Fruit fly (Drosophila melanogaster) whole organism, wandering third instar larva: ENCODE results near the gene Acp95EF.

Experiments used
- Abd-B ChIP-seq: fragments of >200 bp; optimal IDR thresholded peaks from 2 replicates; lab custom pipeline; 2017; ENCODE audit warnings: missing biosample characterization, missing genetic modification characterization
- CG32264 ChIP-seq: fragments of 200-800 bp; sonication (Bioruptor generic); optimal IDR thresholded peaks from 2 replicates; lab custom pipeline; 2016; ENCODE audit warnings: missing biosample characterization, missing genetic modification characterization
- CG9705 ChIP-seq: fragments of 200-800 bp; sonication (Bioruptor generic); optimal IDR thresholded peaks from 2 replicates; lab custom pipeline; 2018; ENCODE audit warnings: missing biosample characterization, mild to moderate bottlenecking, missing genetic modification characterization
- CrebA ChIP-seq: fragments of 200-800 bp; sonication (Bioruptor generic); optimal IDR thresholded peaks from 2 replicates; lab custom pipeline; 2016; ENCODE audit warnings: missing biosample characterization, mild to moderate bottlenecking, missing genetic modification characterization, borderline replicate concordance
- Dfd ChIP-seq: fragments of >200 bp; optimal IDR thresholded peaks from 2 replicates; lab custom pipeline; 2017; ENCODE audit warnings: missing biosample characterization, missing genetic modification characterization
- Dif ChIP-seq: fragments of 200-275, 200-300 bp; sonication (Bioruptor generic); optimal IDR thresholded peaks from 2 replicates; lab custom pipeline; 2018; ENCODE audit warnings: missing biosample characterization, missing genetic modification characterization; ENCODE audit not compliant: partially characterized antibody
- GATAd ChIP-seq: sonication (Bioruptor generic); optimal IDR thresholded peaks from 2 replicates; lab custom pipeline; 2016; ENCODE audit warnings: missing biosample characterization, missing genetic modification characterization
- HLH106 ChIP-seq: fragments of 200-800 bp; optimal IDR thresholded peaks from 3 replicates; lab custom pipeline; 2019; ENCODE audit warnings: missing biosample characterization, mild to moderate bottlenecking, missing genetic modification characterization, moderate library complexity
- Hnf4 ChIP-seq: fragments of 200-800 bp; sonication (Bioruptor generic); optimal IDR thresholded peaks from 2 replicates; lab custom pipeline; 2016; ENCODE audit warnings: missing biosample characterization, mild to moderate bottlenecking, missing genetic modification characterization
- Hr78 ChIP-seq: fragments of >200 bp; optimal IDR thresholded peaks from 2 replicates; lab custom pipeline; 2017; ENCODE audit warnings: missing biosample characterization, missing genetic modification characterization
- Hr83 ChIP-seq: fragments of 200-300 bp; sonication (Bioruptor generic); optimal IDR thresholded peaks from 2 replicates; lab custom pipeline; 2016; ENCODE audit warnings: missing biosample characterization, mild to moderate bottlenecking, missing genetic modification characterization, moderate library complexity; ENCODE audit not compliant: poor library complexity, severe bottlenecking
- Jra ChIP-seq: sonication (Bioruptor generic); optimal IDR thresholded peaks from 2 replicates; lab custom pipeline; 2016; ENCODE audit warnings: missing biosample characterization, missing genetic modification characterization
- Mio ChIP-seq: sonication (Bioruptor generic); optimal IDR thresholded peaks from 2 replicates; lab custom pipeline; 2016; ENCODE audit warnings: missing biosample characterization, missing genetic modification characterization
- Myc ChIP-seq: fragments of >200 bp; optimal IDR thresholded peaks from 2 replicates; lab custom pipeline; 2017
- N ChIP-seq: fragments of >200 bp; optimal IDR thresholded peaks from 2 replicates; lab custom pipeline; 2018; ENCODE audit warnings: missing biosample characterization, missing external identifiers, missing genetic modification characterization
- OdsH ChIP-seq: fragments of 200-800 bp; sonication (Bioruptor generic); optimal IDR thresholded peaks from 2 replicates; lab custom pipeline; 2016; ENCODE audit warnings: missing biosample characterization, mild to moderate bottlenecking, missing genetic modification characterization
- Rel ChIP-seq, 2 experiments: fragments of 200-800 bp; sonication (Bioruptor generic) in 1 of 2; optimal IDR thresholded peaks; 2 replicates in 1 of 2; 3 replicates in 1 of 2; lab custom pipeline; 2016 to 2019; ENCODE audit warnings: mild to moderate bottlenecking in 2 of 2, missing biosample characterization in 2 of 2, missing genetic modification characterization in 2 of 2, moderate library complexity in 1 of 2
- Sp1 ChIP-seq: fragments of 200-800 bp; sonication (Bioruptor generic); optimal IDR thresholded peaks from 3 replicates; lab custom pipeline; 2019; ENCODE audit warnings: missing biosample characterization, mild to moderate bottlenecking, missing genetic modification characterization, moderate library complexity
- Vsx2 ChIP-seq: fragments of 200-300, 225-300 bp; sonication (Bioruptor generic); optimal IDR thresholded peaks from 2 replicates; lab custom pipeline; 2018; ENCODE audit warnings: missing biosample characterization, missing genetic modification characterization; ENCODE audit not compliant: partially characterized antibody
- br ChIP-seq: fragments of 200-800 bp; sonication (Bioruptor generic); optimal IDR thresholded peaks from 2 replicates; lab custom pipeline; 2016; ENCODE audit warnings: missing biosample characterization, missing genetic modification characterization
- brk ChIP-seq: fragments of 200-800 bp; sonication (Bioruptor generic); optimal IDR thresholded peaks from 2 replicates; lab custom pipeline; 2016; ENCODE audit warnings: missing biosample characterization, mild to moderate bottlenecking, missing genetic modification characterization
- dl ChIP-seq, 2 experiments: fragments of 175-275, 200-275 bp in 1 of 2; fragments of 200-275 bp in 1 of 2; sonication (Bioruptor generic); optimal IDR thresholded peaks; lab custom pipeline; 2018; ENCODE audit warnings: mild to moderate bottlenecking in 2 of 2, missing biosample characterization in 2 of 2, missing genetic modification characterization in 2 of 2, moderate library complexity in 2 of 2; ENCODE audit not compliant: partially characterized antibody in 2 of 2, insufficient read depth in 1 of 2
- dmrt93B ChIP-seq: fragments of 200-800 bp; sonication (Bioruptor generic); optimal IDR thresholded peaks from 2 replicates; lab custom pipeline; 2018; ENCODE audit warnings: missing biosample characterization, mild to moderate bottlenecking, missing genetic modification characterization
- dsf ChIP-seq: sonication (Bioruptor generic); optimal IDR thresholded peaks from 2 replicates; lab custom pipeline; 2016; ENCODE audit warnings: missing biosample characterization, missing genetic modification characterization, borderline replicate concordance
- ey ChIP-seq: fragments of 200-800 bp; sonication (Bioruptor generic); optimal IDR thresholded peaks from 2 replicates; lab custom pipeline; 2016; ENCODE audit warnings: missing biosample characterization, missing genetic modification characterization
- foxo ChIP-seq, 2 experiments: fragments of 200-800 bp; sonication (Bioruptor generic); optimal IDR thresholded peaks; 2 replicates in 1 of 2; 3 replicates in 1 of 2; lab custom pipeline; 2016 to 2017; ENCODE audit warnings: missing biosample characterization in 2 of 2, missing genetic modification characterization in 2 of 2
- fru ChIP-seq: fragments of 200-800 bp; sonication (Bioruptor generic); optimal IDR thresholded peaks from 3 replicates; lab custom pipeline; 2016; ENCODE audit warnings: missing biosample characterization, mild to moderate bottlenecking, missing genetic modification characterization
- h ChIP-seq: fragments of 200-800 bp; sonication (Bioruptor generic); optimal IDR thresholded peaks from 3 replicates; lab custom pipeline; 2016; ENCODE audit warnings: missing biosample characterization, mild to moderate bottlenecking, missing genetic modification characterization
- jim ChIP-seq: fragments of 175-275, 200-325 bp; sonication (Bioruptor generic); optimal IDR thresholded peaks from 2 replicates; lab custom pipeline; 2016; ENCODE audit warnings: missing biosample characterization, mild to moderate bottlenecking, missing genetic modification characterization
- lola ChIP-seq: fragments of >200 bp; optimal IDR thresholded peaks from 2 replicates; lab custom pipeline; 2017; ENCODE audit warnings: missing biosample characterization, missing genetic modification characterization
- pan ChIP-seq: fragments of >200 bp; optimal IDR thresholded peaks from 2 replicates; lab custom pipeline; 2017
- psq ChIP-seq: fragments of 200-800 bp; sonication (Bioruptor generic); optimal IDR thresholded peaks from 3 replicates; lab custom pipeline; 2017; ENCODE audit warnings: missing biosample characterization, mild to moderate bottlenecking, missing genetic modification characterization, moderate library complexity
- rgr ChIP-seq: fragments of 200-800 bp; sonication (Bioruptor generic); optimal IDR thresholded peaks from 3 replicates; lab custom pipeline; 2016; ENCODE audit warnings: missing biosample characterization, mild to moderate bottlenecking, missing genetic modification characterization
- sage ChIP-seq: fragments of 200-800 bp; sonication (Bioruptor generic); optimal IDR thresholded peaks from 2 replicates; lab custom pipeline; 2016; ENCODE audit warnings: missing biosample characterization, mild to moderate bottlenecking, missing genetic modification characterization
- sv ChIP-seq: fragments of 200-800 bp; sonication (Bioruptor generic); optimal IDR thresholded peaks from 3 replicates; lab custom pipeline; 2016; ENCODE audit warnings: missing biosample characterization, missing genetic modification characterization
- tai ChIP-seq: sonication (Bioruptor generic); optimal IDR thresholded peaks from 2 replicates; lab custom pipeline; 2016; ENCODE audit warnings: missing biosample characterization, missing genetic modification characterization
- usp ChIP-seq: fragments of >200 bp; optimal IDR thresholded peaks from 2 replicates; lab custom pipeline; 2017; ENCODE audit warnings: missing biosample characterization, missing genetic modification characterization
- woc ChIP-seq: sonication (Bioruptor generic); optimal IDR thresholded peaks from 2 replicates; lab custom pipeline; 2016; ENCODE audit warnings: missing biosample characterization, mild to moderate bottlenecking, missing genetic modification characterization

Gene Acp95EF

dm6 chr3R:24234721-24235120 lies 5.9 kb downstream of the Acp95EF start:
- TF ChIP-seq Jra (GFP tag; lab: Kevin White, UChicago): no peak
- peak; percentile 54 for TF ChIP-seq psq (GFP tag; lab: Kevin White, UChicago)

DNA sequence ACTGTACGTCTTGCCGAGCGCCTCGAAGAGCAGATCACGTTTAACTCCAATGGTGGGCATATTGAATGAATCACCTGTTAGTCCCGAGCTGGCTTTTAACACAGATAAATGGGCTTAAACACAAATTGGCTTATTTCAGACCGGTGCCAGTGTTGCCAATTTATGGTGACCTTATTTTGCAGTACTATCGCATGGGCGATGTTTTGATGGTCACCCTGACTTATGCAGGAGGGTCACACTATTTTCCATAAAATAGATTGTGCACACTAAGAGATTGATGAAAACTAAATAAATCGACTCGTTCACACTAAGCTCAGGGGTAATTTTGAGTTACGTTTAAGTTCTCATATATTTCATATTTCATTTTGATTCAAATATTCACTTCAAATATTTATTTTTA lies 23.7 kb downstream of the Acp95EF start, which contains the start of gene beta-PheRS:
Gene beta-PheRS, minus strand, starts transcription at position 186 of the 400 bp plus-strand sequence.
- TF ChIP-seq N (GFP tag; lab: Kevin White, UChicago) (peak; percentile 82), tai (GFP tag; lab: Kevin White, UChicago) (no peak), ey (GFP tag; lab: Kevin White, UChicago) (peak; percentile 23), Hr83 (GFP tag; lab: Kevin White, UChicago) (peak; percentile 60), h (GFP tag; lab: Kevin White, UChicago) (no peak), psq (GFP tag; lab: Kevin White, UChicago) (peak; percentile 24), sv (GFP tag; lab: Kevin White, UChicago) (peak; percentile 7), CG9705 (GFP tag; lab: Kevin White, UChicago) (peak; percentile 10)
- TF ChIP-seq, all 38 proteins: peak for 6

dm6 chr3R:24258333-24258732 lies 29.6 kb downstream of the Acp95EF start:
- TF ChIP-seq ey (GFP tag; lab: Kevin White, UChicago) (no peak), dsf (GFP tag; lab: Kevin White, UChicago) (no peak), CrebA (no peak), psq (GFP tag; lab: Kevin White, UChicago) (no peak), sage (GFP tag; lab: Kevin White, UChicago) (no peak), h (GFP tag; lab: Kevin White, UChicago) (no peak), CG32264 (no peak), CG9705 (GFP tag; lab: Kevin White, UChicago) (no peak), tai (GFP tag; lab: Kevin White, UChicago) (no peak), Rel (GFP tag; optimal IDR thresholded peaks at IDR 0.05; lab: Kevin White, UChicago) (no peak), Rel (tag; optimal IDR thresholded peaks at IDR 0.05; lab: Kevin White, UChicago) (no peak), fru (GFP tag; lab: Kevin White, UChicago) (no peak)

dm6 chr3R:24259278-24260040 lies 30.7 kb downstream of the Acp95EF start:
- peak; percentile 66 for TF ChIP-seq Hr83 (GFP tag; lab: Kevin White, UChicago)
- TF ChIP-seq Rel (GFP tag; optimal IDR thresholded peaks at IDR 0.05; lab: Kevin White, UChicago): peak; percentile 83
- peak; percentile 58 for TF ChIP-seq Rel (tag; optimal IDR thresholded peaks at IDR 0.05; lab: Kevin White, UChicago)
- peak; percentile 52 for TF ChIP-seq Vsx2 (GFP tag; lab: Kevin White, UChicago)
- TF ChIP-seq tai (GFP tag; lab: Kevin White, UChicago): no peak
- peak; percentile 64 for TF ChIP-seq Jra (GFP tag; lab: Kevin White, UChicago)
- peak; percentile 92 to 96 for TF ChIP-seq dl (GFP tag; optimal IDR thresholded peaks at IDR 0.05; lab: Kevin White, UChicago; ENCODE audit: insufficient read depth in 1 of 2, partially characterized antibody in 2 of 2)
- TF ChIP-seq HLH106 (tag; lab: Kevin White, UChicago): peak; percentile 88
- peak; percentile 43 for TF ChIP-seq dsf (GFP tag; lab: Kevin White, UChicago)
- peak; percentile 97 for TF ChIP-seq h (GFP tag; lab: Kevin White, UChicago)
- no peak for TF ChIP-seq Hr78
- TF ChIP-seq sv (GFP tag; lab: Kevin White, UChicago): peak; percentile 82
- no peak for TF ChIP-seq pan (lab: Kevin White, UChicago)
- TF ChIP-seq jim: no peak
- TF ChIP-seq rgr (GFP tag; lab: Kevin White, UChicago): peak; percentile 98
- no peak for TF ChIP-seq N (GFP tag; lab: Kevin White, UChicago)
- TF ChIP-seq GATAd (GFP tag; lab: Kevin White, UChicago): peak; percentile 41
- TF ChIP-seq usp (GFP tag; lab: Kevin White, UChicago): no peak
- no peak for TF ChIP-seq Myc
- no peak for TF ChIP-seq Dfd
- TF ChIP-seq ey (GFP tag; lab: Kevin White, UChicago): peak; percentile 97
- TF ChIP-seq fru (GFP tag; lab: Kevin White, UChicago): peak; percentile 96
- peak; percentile 85 for TF ChIP-seq sage (GFP tag; lab: Kevin White, UChicago)
- TF ChIP-seq woc (GFP tag; lab: Kevin White, UChicago): peak; percentile 81
- peak; percentile 5 for TF ChIP-seq CG9705 (GFP tag; lab: Kevin White, UChicago)
- peak; percentile 81 for TF ChIP-seq Mio (GFP tag; lab: Kevin White, UChicago)
- peak; percentile 96 for TF ChIP-seq Dif (GFP tag; lab: Kevin White, UChicago)
- TF ChIP-seq lola: no peak
- peak; percentile 93 to 97 for TF ChIP-seq foxo (GFP tag; optimal IDR thresholded peaks at IDR 0.05; lab: Kevin White, UChicago)
- TF ChIP-seq Abd-B (GFP tag; lab: Kevin White, UChicago): no peak
- TF ChIP-seq OdsH: peak; percentile 96
- peak; percentile 95 for TF ChIP-seq br (GFP tag; lab: Kevin White, UChicago)
- TF ChIP-seq psq (GFP tag; lab: Kevin White, UChicago): peak; percentile 93
- TF ChIP-seq CG32264: peak; percentile 90
- no peak for TF ChIP-seq dmrt93B (GFP tag; lab: Kevin White, UChicago)
- TF ChIP-seq Hnf4 (GFP tag; lab: Kevin White, UChicago): peak; percentile 90
- TF ChIP-seq Sp1: peak; percentile 91
- peak; percentile 85 for TF ChIP-seq CrebA
- TF ChIP-seq brk (GFP tag; lab: Kevin White, UChicago): peak; percentile 82
